Worm (Caenorhabditis elegans) whole organism, L4/young adult: ENCODE results near the gene srg-59.

Experiments used
- W03F9.2 ChIP-seq: fragments of 150-350 bp; optimal IDR thresholded peaks from 2 replicates; lab custom pipeline; 2014; ENCODE audit warnings: missing biosample characterization, missing genetic modification characterization
- dao-5 ChIP-seq: sonication (generic microtip); optimal IDR thresholded peaks from 2 replicates; lab custom pipeline; 2016; ENCODE audit warnings: missing genotype, missing genetic modification characterization, moderate library complexity, missing compliant biosample characterization
- him-1 ChIP-seq: sonication (generic microtip); optimal IDR thresholded peaks from 2 replicates; lab custom pipeline; 2016; ENCODE audit warnings: missing genotype, missing genetic modification reagents, missing genetic modification characterization, missing compliant biosample characterization

srg-59 gene

DNA sequence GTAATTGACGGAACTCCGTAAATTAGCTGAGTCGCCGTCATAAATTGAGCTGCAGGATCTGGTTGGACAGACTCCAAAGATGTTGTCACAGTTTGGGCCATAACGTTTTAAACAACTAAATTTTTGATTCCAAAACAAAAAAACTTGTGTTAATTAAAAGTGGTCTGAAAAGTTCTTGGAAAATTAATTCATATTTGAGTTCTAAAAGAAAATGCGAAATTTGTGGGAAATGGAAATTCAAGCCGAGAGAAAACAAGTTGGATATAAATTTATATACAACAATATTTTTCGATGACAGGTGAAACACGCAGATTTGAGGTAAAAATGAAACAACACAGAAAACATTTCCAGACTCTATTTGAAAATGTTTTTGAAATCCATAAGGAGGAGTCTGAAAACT is at the start of gene srg-59:
Gene srg-59 (minus strand): TSS at position 101 of the 400 bp plus-strand sequence.
- TF ChIP-seq dao-5 (no peak), him-1 (no peak), W03F9.2 (tag; lab: Kevin White, UChicago) (no peak)

- TF ChIP-seq dao-5 (no peak), him-1 (no peak)
Observed at ce11 chrV:2774042-2774441, 48.9 kb upstream of the srg-59 start, which contains the start of gene srj-18. srj-18 (plus strand) TSS chrV:2774342.

DNA sequence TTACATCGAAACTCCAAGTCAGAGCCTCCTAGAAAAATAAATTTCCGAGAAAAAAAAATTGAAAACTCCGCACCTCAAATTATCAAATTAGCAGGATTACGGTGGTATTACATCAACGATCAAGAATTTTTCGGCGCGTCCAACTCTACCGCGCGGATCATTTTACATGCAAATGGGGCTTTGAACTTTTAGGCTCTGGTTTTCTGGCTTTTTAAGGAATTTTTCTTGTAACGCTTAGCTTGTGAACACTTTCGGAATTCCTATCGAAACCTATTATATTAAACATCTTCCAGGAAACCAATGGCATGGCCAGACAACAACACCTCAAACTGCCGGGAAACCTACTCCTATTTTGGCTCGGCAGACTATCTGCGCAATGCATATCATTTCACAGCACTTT is 46.4 kb upstream of the srg-59 start, which contains the start of gene srh-56:
Gene srh-56 (plus strand): TSS at position 301 of the 400 bp plus-strand sequence.
- TF ChIP-seq him-1, result no peak
- TF ChIP-seq W03F9.2 (tag; lab: Kevin White, UChicago), result no peak
- TF ChIP-seq dao-5, result no peak

DNA sequence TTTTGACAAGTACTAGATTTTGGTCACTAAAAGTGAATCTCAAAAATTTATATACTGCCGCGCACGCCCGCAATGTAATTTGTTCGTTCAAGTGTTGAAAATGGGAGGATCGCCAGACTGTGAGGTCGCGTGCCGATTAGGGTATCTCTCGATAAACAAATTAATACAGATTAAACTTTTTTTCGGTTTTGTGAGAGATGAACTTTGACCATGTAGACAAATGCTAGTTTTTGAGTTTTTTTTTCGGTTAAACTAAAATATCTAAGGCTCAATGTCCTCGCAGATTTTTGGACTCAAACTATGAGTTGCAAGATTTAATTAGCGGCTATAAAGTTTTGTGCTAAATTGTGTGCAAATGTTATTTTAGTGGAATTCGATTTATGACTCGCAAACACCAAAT is 44.6 kb upstream of the srg-59 start, which contains the start of gene dhs-15:
Gene dhs-15 (minus strand): TSS at position 101 of the 400 bp plus-strand sequence.
- no peak for TF ChIP-seq him-1
- no peak for TF ChIP-seq W03F9.2 (tag; lab: Kevin White, UChicago)
- no peak for TF ChIP-seq dao-5

ce11 chrV:2767465-2767864 is 42.3 kb upstream of the srg-59 start, which contains the start of gene R05D8.9:
R05D8.9 (minus strand) TSS chrV:2767565.
- TF ChIP-seq him-1 (no peak), dao-5 (no peak), W03F9.2 (tag; lab: Kevin White, UChicago) (no peak)

- no peak for TF ChIP-seq W03F9.2 (tag; lab: Kevin White, UChicago)
Observed at ce11 chrV:2765052-2765451, 39.9 kb upstream of the srg-59 start, which contains the start of gene dhs-14. dhs-14 (minus strand) TSS chrV:2765200.

ce11 chrV:2763105-2763504 is 38.0 kb upstream of the srg-59 start, which contains the start of gene R05D8.7:
R05D8.7 (minus strand) TSS chrV:2763208.
- TF ChIP-seq dao-5 (no peak), W03F9.2 (tag; lab: Kevin White, UChicago) (no peak), him-1 (no peak)

DNA sequence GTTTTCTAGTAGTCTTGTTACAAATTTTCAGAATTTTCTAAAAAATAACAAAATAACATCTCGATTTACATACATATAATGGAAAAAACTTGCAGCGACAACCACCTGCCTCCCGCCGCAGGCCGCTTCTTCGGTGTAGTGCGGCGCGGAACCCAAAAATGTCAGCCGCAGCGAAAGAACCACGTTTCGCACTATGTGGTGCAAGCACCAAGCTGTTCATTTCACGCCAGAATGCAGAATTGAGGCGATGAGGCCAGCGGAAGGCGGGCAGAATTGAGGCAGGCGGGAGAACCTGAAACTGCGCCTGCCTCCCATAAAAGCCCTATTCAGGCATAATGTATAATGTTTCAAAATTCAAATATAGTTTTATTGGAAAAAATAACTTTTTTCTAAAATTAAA is 36.3 kb upstream of the srg-59 start:
- no peak for TF ChIP-seq him-1
- no peak for TF ChIP-seq W03F9.2 (tag; lab: Kevin White, UChicago)
- no peak for TF ChIP-seq dao-5

DNA sequence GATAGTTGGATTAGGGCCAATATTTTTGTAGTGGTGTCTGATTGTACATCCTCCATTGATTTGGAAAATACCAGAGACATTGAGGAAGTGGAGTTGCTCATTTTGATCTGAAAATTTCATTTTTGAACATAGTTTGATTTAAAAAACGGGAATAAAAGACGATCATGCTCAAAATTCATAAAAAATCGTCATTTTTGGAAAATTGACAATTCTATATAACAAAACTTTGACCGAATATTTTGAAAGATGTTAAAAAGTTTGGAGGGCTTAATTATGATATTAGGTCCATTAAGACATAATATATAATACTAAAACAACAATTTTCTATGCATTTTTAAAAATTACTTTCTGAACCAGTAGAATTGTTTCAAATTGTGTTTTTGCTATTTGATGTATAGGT is 34.3 kb upstream of the srg-59 start, which contains the start of gene srg-58:
Gene srg-58 (minus strand): TSS at position 101 of the 400 bp plus-strand sequence.
- TF ChIP-seq him-1 (no peak), W03F9.2 (tag; lab: Kevin White, UChicago) (no peak), dao-5 (no peak)

ce11 chrV:2758437-2758836 is 33.3 kb upstream of the srg-59 start:
- TF ChIP-seq W03F9.2 (tag; lab: Kevin White, UChicago) (no peak), dao-5 (no peak), him-1 (no peak)

DNA sequence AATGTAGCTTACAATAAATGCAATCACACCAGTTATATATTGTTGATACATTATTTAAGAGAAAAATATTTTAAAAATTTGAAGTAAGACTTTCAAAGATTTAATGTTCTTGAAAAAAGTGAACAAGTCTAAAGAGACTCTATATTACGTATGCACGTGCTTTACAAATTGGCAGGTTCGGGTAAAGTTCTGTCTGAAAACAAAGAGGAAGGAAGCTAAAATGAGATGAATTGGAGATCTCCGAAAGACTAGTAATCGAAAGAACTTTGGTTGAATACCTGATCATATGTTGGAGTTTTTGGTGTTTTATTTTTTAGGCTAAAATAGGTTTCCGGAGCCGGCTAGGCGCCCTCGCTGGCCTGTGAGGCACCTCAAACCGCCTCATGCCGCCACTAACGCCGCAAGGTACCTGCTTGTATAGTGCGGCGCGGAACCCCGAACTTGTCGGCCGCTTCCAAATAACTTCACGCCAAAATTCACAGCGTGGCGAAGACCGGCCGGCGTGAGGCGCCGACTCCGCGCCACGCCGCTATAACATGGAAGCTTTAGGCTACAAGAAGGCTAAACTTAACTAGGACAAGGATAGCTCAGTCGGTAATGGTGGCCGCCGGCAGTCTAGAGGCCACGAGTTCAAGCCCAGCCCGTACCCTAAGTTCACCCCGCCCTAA is 32.2 kb upstream of the srg-59 start, which contains the start of gene srx-28:
Gene srx-28 (minus strand): TSS at position 51 of the 668 bp plus-strand sequence.
- no peak for TF ChIP-seq him-1
- no peak for TF ChIP-seq dao-5
- no peak for TF ChIP-seq W03F9.2 (tag; lab: Kevin White, UChicago)

DNA sequence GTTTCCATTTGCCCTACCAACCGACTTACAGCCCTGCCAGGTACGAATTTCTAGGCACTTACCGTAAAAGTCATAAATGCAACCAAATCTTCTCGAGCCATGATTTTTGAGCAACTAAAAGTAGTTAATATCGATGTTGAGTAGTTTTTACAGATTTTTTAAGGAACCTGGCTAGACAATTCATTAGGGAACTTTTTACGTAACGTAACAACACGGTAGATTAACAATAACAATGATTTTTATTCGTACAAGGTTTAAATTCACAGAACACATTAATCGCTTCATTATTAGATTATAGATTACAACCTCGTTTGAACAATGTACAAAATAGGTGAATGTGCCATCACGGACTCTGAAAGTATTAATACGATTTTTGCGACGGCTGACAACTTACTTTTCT is 27.9 kb upstream of the srg-59 start, which contains the start of gene srx-26:
Gene srx-26 (minus strand): TSS at position 101 of the 400 bp plus-strand sequence.
- TF ChIP-seq W03F9.2 (tag; lab: Kevin White, UChicago) (no peak), dao-5 (no peak), him-1 (no peak)

DNA sequence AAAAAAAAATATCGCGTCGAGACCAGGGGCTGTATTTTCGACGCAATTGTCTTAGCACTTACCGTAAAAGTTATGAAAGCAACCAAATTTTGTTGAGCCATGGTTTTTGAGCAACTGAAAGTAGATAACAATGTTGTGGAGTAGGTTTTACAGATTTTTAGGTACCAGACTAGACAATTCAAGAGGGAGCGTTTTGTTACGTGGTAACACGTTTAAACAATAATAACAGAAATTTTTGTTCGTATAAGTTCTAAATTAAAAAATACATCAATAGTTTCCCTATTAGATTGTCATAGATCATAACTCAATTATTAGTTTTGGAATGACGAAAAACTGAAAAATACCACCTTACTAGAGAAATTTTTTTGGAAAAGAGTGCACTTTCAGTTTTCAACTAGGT is 24.9 kb upstream of the srg-59 start, which contains the start of gene srx-24:
Gene srx-24 (minus strand): TSS at position 101 of the 400 bp plus-strand sequence.
- TF ChIP-seq dao-5, result no peak
- TF ChIP-seq him-1, result no peak
- TF ChIP-seq W03F9.2 (tag; lab: Kevin White, UChicago), result no peak

ce11 chrV:2746404-2746803 is 21.3 kb upstream of the srg-59 start:
- TF ChIP-seq dao-5 (no peak), him-1 (no peak), W03F9.2 (tag; lab: Kevin White, UChicago) (no peak)

ce11 chrV:2742298-2742697 is 17.2 kb upstream of the srg-59 start, which contains the start of gene srg-62:
srg-62 (minus strand) TSS chrV:2742398.
- TF ChIP-seq dao-5, result no peak
- TF ChIP-seq him-1, result no peak
- no peak for TF ChIP-seq W03F9.2 (tag; lab: Kevin White, UChicago)
